Fruit fly (Drosophila melanogaster) whole organism, embryonic: ENCODE results near the gene APC4.

ENCODE experiments used
- Antp ChIP-seq: fragments of 200-800 bp; sonication (Bioruptor generic); optimal IDR thresholded peaks from 3 replicates; lab custom pipeline; 2016; ENCODE audit warnings: missing biosample characterization, missing genetic modification characterization
- BtbVII ChIP-seq: fragments of 200-800 bp; sonication (Bioruptor generic); optimal IDR thresholded peaks from 3 replicates; lab custom pipeline; 2017; ENCODE audit warnings: missing biosample characterization, mild to moderate bottlenecking, missing genetic modification characterization
- C15 ChIP-seq: fragments of 200-800 bp; sonication (Bioruptor generic); IDR thresholded peaks from 3 replicates; pipeline ENCODE4 v1.3.6; 2022; ENCODE audit warnings: missing biosample characterization, missing genetic modification characterization
- CG1024 ChIP-seq: fragments of 200-800 bp; sonication (Bioruptor generic); IDR thresholded peaks from 2 replicates; pipeline ENCODE4 v1.3.6; 2022; ENCODE audit warnings: missing biosample characterization, missing genetic modification characterization
- CG10565 ChIP-seq: fragments of 200-800 bp; sonication (Bioruptor generic); optimal IDR thresholded peaks from 3 replicates; lab custom pipeline; 2016; ENCODE audit warnings: missing biosample characterization, mild to moderate bottlenecking, missing genetic modification characterization
- CG10654 ChIP-seq: fragments of 200-800 bp; sonication (Bioruptor generic); optimal IDR thresholded peaks from 2 replicates; lab custom pipeline; 2016; ENCODE audit warnings: missing biosample characterization, missing genetic modification characterization
- CG12391 ChIP-seq: fragments of 200-800 bp; sonication (Bioruptor generic); optimal IDR thresholded peaks from 3 replicates; lab custom pipeline; 2018; ENCODE audit warnings: missing biosample characterization, mild to moderate bottlenecking, missing genetic modification characterization, moderate library complexity
- CG12659 ChIP-seq: fragments of 200-800 bp; sonication (Bioruptor generic); optimal IDR thresholded peaks from 3 replicates; lab custom pipeline; 2017; ENCODE audit warnings: mild to moderate bottlenecking, missing biosample characterization, missing genetic modification reagents, missing genetic modification characterization
- CG15269 ChIP-seq: fragments of 200-800 bp; sonication (Bioruptor generic); optimal IDR thresholded peaks from 2 replicates; lab custom pipeline; 2018; ENCODE audit warnings: missing biosample characterization, mild to moderate bottlenecking, missing genetic modification characterization, moderate library complexity
- CG1602 ChIP-seq: fragments of 200-800 bp; sonication (Bioruptor generic); optimal IDR thresholded peaks from 3 replicates; lab custom pipeline; 2016; ENCODE audit warnings: missing biosample characterization, missing genetic modification characterization
- CG16813 ChIP-seq: fragments of 200-800 bp; sonication (Bioruptor generic); IDR thresholded peaks from 3 replicates; pipeline ENCODE4 v1.3.6; 2022; ENCODE audit warnings: missing biosample characterization, missing genetic modification characterization; ENCODE audit not compliant: partially characterized antibody
- CG17186 ChIP-seq: fragments of 200-800 bp; sonication (Bioruptor generic); optimal IDR thresholded peaks from 3 replicates; lab custom pipeline; 2017; ENCODE audit warnings: missing biosample characterization, missing genetic modification reagents, missing genetic modification characterization
- CG2129 ChIP-seq: fragments of 200-800 bp; sonication (Bioruptor generic); IDR thresholded peaks from 2 replicates; pipeline ENCODE4 v1.3.6; 2022; ENCODE audit warnings: missing biosample characterization, missing genetic modification characterization; ENCODE audit not compliant: partially characterized antibody
- CG3838 ChIP-seq: fragments of 200-800 bp; sonication (Bioruptor generic); optimal IDR thresholded peaks from 3 replicates; lab custom pipeline; 2016; ENCODE audit warnings: missing biosample characterization, missing genetic modification characterization
- CG4404 ChIP-seq: fragments of 200-800 bp; sonication (Bioruptor generic); IDR thresholded peaks from 2 replicates; pipeline ENCODE4 v1.3.6; 2022; ENCODE audit warnings: missing biosample characterization, missing genetic modification characterization
- CG4730 ChIP-seq: fragments of 200-800 bp; sonication (Bioruptor generic); IDR thresholded peaks from 2 replicates; pipeline ENCODE4 v1.3.6; 2022; ENCODE audit warnings: missing biosample characterization, missing genetic modification characterization
- CG6813 ChIP-seq: fragments of 200-800 bp; sonication (Bioruptor generic); optimal IDR thresholded peaks from 2 replicates; lab custom pipeline; 2017; ENCODE audit warnings: missing biosample characterization, missing genetic modification characterization, mild to moderate bottlenecking, moderate library complexity, missing genetic modification reagents
- CG7357 ChIP-seq: fragments of 200-800 bp; sonication (Bioruptor generic); IDR thresholded peaks from 3 replicates; pipeline ENCODE4 v1.3.6; 2022; ENCODE audit warnings: missing biosample characterization, missing genetic modification characterization
- CG9727 ChIP-seq: fragments of 200-800 bp; sonication (Bioruptor generic); optimal IDR thresholded peaks from 3 replicates; lab custom pipeline; 2017; ENCODE audit warnings: missing biosample characterization, mild to moderate bottlenecking, missing genetic modification characterization
- CkIIα-i1 ChIP-seq: fragments of 200-800 bp; sonication (Bioruptor generic); IDR thresholded peaks from 2 replicates; pipeline ENCODE4 v1.3.6; 2022; ENCODE audit warnings: missing biosample characterization, missing genetic modification characterization
- Dek ChIP-seq: fragments of 200-800 bp; sonication (Bioruptor generic); optimal IDR thresholded peaks from 3 replicates; lab custom pipeline; 2019; ENCODE audit warnings: missing biosample characterization, mild to moderate bottlenecking, missing genetic modification characterization, moderate library complexity
- E2f2 ChIP-seq: fragments of 200-800 bp; sonication (Bioruptor generic); IDR thresholded peaks from 2 replicates; pipeline ENCODE4 v1.3.6; 2022; ENCODE audit warnings: missing biosample characterization, missing genetic modification characterization
- HLH54F ChIP-seq: fragments of 200-800 bp; sonication (Bioruptor generic); optimal IDR thresholded peaks from 3 replicates; lab custom pipeline; 2016; ENCODE audit warnings: missing biosample characterization, missing genetic modification characterization
- Hey ChIP-seq: fragments of 200-800 bp; sonication (Bioruptor generic); optimal IDR thresholded peaks from 3 replicates; lab custom pipeline; 2018; ENCODE audit warnings: missing biosample characterization, mild to moderate bottlenecking, missing genetic modification characterization
- Hr51 ChIP-seq, 2 experiments: fragments of 200-800 bp; sonication (Bioruptor generic); optimal IDR thresholded peaks; 2 replicates in 1 of 2; 3 replicates in 1 of 2; lab custom pipeline; 2016 to 2018; ENCODE audit warnings: missing biosample characterization in 2 of 2, missing genetic modification characterization in 2 of 2, mild to moderate bottlenecking in 1 of 2, moderate library complexity in 1 of 2
- Mrtf ChIP-seq: fragments of 200-800 bp; sonication (Bioruptor generic); IDR thresholded peaks from 3 replicates; pipeline ENCODE4 v1.3.6; 2022; ENCODE audit warnings: missing biosample characterization, missing genetic modification characterization
- Oli ChIP-seq: fragments of 200-800 bp; sonication (Bioruptor generic); optimal IDR thresholded peaks from 2 replicates; lab custom pipeline; 2018; ENCODE audit warnings: missing biosample characterization, mild to moderate bottlenecking, missing genetic modification characterization, moderate library complexity
- Pdp1 ChIP-seq, 2 experiments: fragments of 200-800 bp; sonication (Bioruptor generic); optimal IDR thresholded peaks; 3 replicates each; lab custom pipeline; 2016; ENCODE audit warnings: missing biosample characterization in 2 of 2, missing genetic modification characterization in 2 of 2, mild to moderate bottlenecking in 1 of 2, moderate library complexity in 1 of 2
- Ptx1 ChIP-seq: fragments of 200-800 bp; sonication (Bioruptor generic); IDR thresholded peaks from 2 replicates; pipeline ENCODE4 v1.3.6; 2022; ENCODE audit warnings: missing biosample characterization, missing genetic modification characterization
- Sox102F ChIP-seq: fragments of 200-800 bp; sonication (Bioruptor generic); optimal IDR thresholded peaks from 2 replicates; lab custom pipeline; 2018; ENCODE audit warnings: missing biosample characterization, mild to moderate bottlenecking, missing genetic modification characterization, moderate library complexity
- bcd ChIP-seq: fragments of 200-800 bp; sonication (Bioruptor generic); optimal IDR thresholded peaks from 2 replicates; lab custom pipeline; 2017; ENCODE audit warnings: missing biosample characterization, mild to moderate bottlenecking, missing genetic modification characterization
- bigmax ChIP-seq: fragments of 200-800 bp; sonication (Bioruptor generic); optimal IDR thresholded peaks from 2 replicates; lab custom pipeline; 2018; ENCODE audit warnings: missing biosample characterization, mild to moderate bottlenecking, missing genetic modification characterization
- dati ChIP-seq: fragments of 200-800 bp; sonication (Bioruptor generic); IDR thresholded peaks from 2 replicates; pipeline ENCODE4 v1.3.6; 2022; ENCODE audit warnings: missing biosample characterization, missing genetic modification characterization
- exex ChIP-seq: fragments of 200-800 bp; sonication (Bioruptor generic); optimal IDR thresholded peaks from 4 replicates; lab custom pipeline; 2018; ENCODE audit warnings: missing biosample characterization, mild to moderate bottlenecking, missing genetic modification characterization, moderate library complexity
- fd64A ChIP-seq: fragments of 200-800 bp; sonication (Bioruptor generic); optimal IDR thresholded peaks from 3 replicates; lab custom pipeline; 2018; ENCODE audit warnings: missing biosample characterization, mild to moderate bottlenecking, missing genetic modification characterization
- gsb-n ChIP-seq: fragments of 200-800 bp; sonication (Bioruptor generic); optimal IDR thresholded peaks from 3 replicates; lab custom pipeline; 2018; ENCODE audit warnings: missing biosample characterization, mild to moderate bottlenecking, missing genetic modification characterization
- kay ChIP-seq: fragments of 200-800 bp; sonication (Bioruptor generic); optimal IDR thresholded peaks from 2 replicates; lab custom pipeline; 2016; ENCODE audit warnings: missing biosample characterization, missing genetic modification characterization
- lmd ChIP-seq: fragments of 200-800 bp; sonication (Bioruptor generic); IDR thresholded peaks from 2 replicates; pipeline ENCODE4 v1.3.6; 2022; ENCODE audit warnings: missing biosample characterization, missing genetic modification characterization
- mirr ChIP-seq: fragments of 200-800 bp; sonication (Bioruptor generic); optimal IDR thresholded peaks from 3 replicates; lab custom pipeline; 2018; ENCODE audit warnings: missing biosample characterization, mild to moderate bottlenecking, missing genetic modification characterization
- odd ChIP-seq: fragments of 200-800 bp; sonication (Bioruptor generic); optimal IDR thresholded peaks from 2 replicates; lab custom pipeline; 2017; ENCODE audit warnings: missing biosample characterization, mild to moderate bottlenecking, missing genetic modification characterization
- peb ChIP-seq: fragments of 200-800 bp; sonication (Bioruptor generic); IDR thresholded peaks from 2 replicates; pipeline ENCODE4 v1.3.6; 2022; ENCODE audit warnings: missing biosample characterization, missing genetic modification characterization
- pita ChIP-seq: fragments of 200-800 bp; sonication (Bioruptor generic); optimal IDR thresholded peaks from 2 replicates; lab custom pipeline; 2017; ENCODE audit warnings: missing biosample characterization, mild to moderate bottlenecking, missing genetic modification characterization
- schlank ChIP-seq: fragments of 200-800 bp; sonication (Bioruptor generic); optimal IDR thresholded peaks from 2 replicates; lab custom pipeline; 2018; ENCODE audit warnings: missing biosample characterization, mild to moderate bottlenecking, missing genetic modification characterization
- sens ChIP-seq: fragments of 200-800 bp; sonication (Bioruptor generic); peaks from one replicate; lab custom pipeline; 2016; ENCODE audit warnings: missing biosample characterization, missing genetic modification characterization
- sens-2 ChIP-seq: fragments of 200-800 bp; sonication (Bioruptor generic); IDR thresholded peaks from 2 replicates; pipeline ENCODE4 v1.3.6; 2022; ENCODE audit warnings: missing biosample characterization, missing genetic modification characterization
- sr ChIP-seq: fragments of 200-800 bp; sonication (Bioruptor generic); IDR thresholded peaks from 3 replicates; pipeline ENCODE4 v1.3.6; 2022; ENCODE audit warnings: missing biosample characterization, missing genetic modification characterization
- ssp ChIP-seq: fragments of 200-800 bp; sonication (Bioruptor generic); IDR thresholded peaks from 2 replicates; pipeline ENCODE4 v1.3.6; 2022; ENCODE audit warnings: missing biosample characterization, missing genetic modification characterization
- wek ChIP-seq: fragments of 200-800 bp; sonication (Bioruptor generic); optimal IDR thresholded peaks from 3 replicates; lab custom pipeline; 2018; ENCODE audit warnings: missing biosample characterization, mild to moderate bottlenecking, missing genetic modification characterization, moderate library complexity
- zen ChIP-seq: fragments of 200-800 bp; sonication (Bioruptor generic); optimal IDR thresholded peaks from 3 replicates; lab custom pipeline; 2018; ENCODE audit warnings: missing biosample characterization, mild to moderate bottlenecking, missing genetic modification characterization, moderate library complexity

The APC4 gene

DNA sequence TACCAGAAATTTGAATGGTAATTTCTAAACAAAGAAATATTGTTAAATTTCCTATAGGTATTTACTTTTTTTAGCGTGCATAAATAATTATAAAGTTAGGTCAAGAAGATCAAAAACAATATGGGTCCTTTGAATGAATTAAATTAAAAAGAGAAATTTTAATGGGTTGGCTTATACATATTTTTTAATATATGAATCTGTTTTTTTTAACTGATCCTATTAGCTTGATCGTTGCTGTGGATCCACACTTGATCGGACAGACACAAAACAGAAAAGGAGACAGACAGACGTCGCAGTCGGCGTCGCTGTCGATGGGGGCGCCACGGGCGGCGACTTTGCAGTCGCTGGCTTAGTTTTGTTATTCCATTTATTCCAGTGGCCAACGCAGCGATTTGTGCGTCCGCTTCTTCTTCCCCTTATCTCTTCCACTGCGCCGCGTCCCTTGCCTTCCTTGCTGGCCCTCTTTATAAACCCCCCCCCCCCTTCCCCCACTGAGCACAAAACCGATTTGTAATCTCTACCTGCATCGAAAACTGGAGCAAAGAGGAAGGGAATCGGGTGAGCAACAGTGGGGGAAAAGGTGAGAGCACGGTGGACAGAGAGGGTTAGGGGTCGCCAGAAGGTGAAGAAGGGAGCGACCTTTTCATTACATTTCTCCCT lies 34.9 kb upstream of the APC4 start (continued):
- peak; percentile 26 for TF ChIP-seq CG6813 (GFP tag; lab: Kevin White, UChicago)
- peak; percentile 66 for TF ChIP-seq CG15269 (tag; lab: Kevin White, UChicago)
- peak; percentile 3 for TF ChIP-seq Antp (GFP tag; lab: Kevin White, UChicago)
- TF ChIP-seq Oli, result peak; percentile 82
- 0 out of 3 replicates have a peak, but pooled peaks have one; percentile 10 for TF ChIP-seq CG7357 (GFP tag; lab: Robert Waterston, UW)
- no peak for TF ChIP-seq exex (tag; lab: Kevin White, UChicago)
- TF ChIP-seq lmd (GFP tag; lab: Robert Waterston, UW), result peak; percentile 50; the same call in 1 of the 2 replicates
- no peak for TF ChIP-seq wek (GFP tag; lab: Kevin White, UChicago)
- TF ChIP-seq CG2129, result no peak
- no peak for TF ChIP-seq kay (GFP tag; lab: Kevin White, UChicago)
- TF ChIP-seq CG17186 (GFP tag; lab: Kevin White, UChicago), result no peak
- 0 out of 2 replicates have a peak, but pooled peaks have one; percentile 22 for TF ChIP-seq ssp (GFP tag; lab: Robert Waterston, UW)
- no peak for TF ChIP-seq dati
- TF ChIP-seq odd, result peak; percentile 57
- no peak for TF ChIP-seq CG3838 (GFP tag; lab: Kevin White, UChicago)
- TF ChIP-seq E2f2 (GFP tag; lab: Robert Waterston, UW), result no peak
- peak; percentile 7 for TF ChIP-seq CG10654 (GFP tag; lab: Kevin White, UChicago)
- peak; percentile 45 for TF ChIP-seq zen (tag; lab: Kevin White, UChicago)
- TF ChIP-seq sr (GFP tag; lab: Robert Waterston, UW), result no peak
- peak; percentile 95 for TF ChIP-seq sens (GFP tag; lab: Kevin White, UChicago)
- TF ChIP-seq CG12391, result peak; percentile 82
- TF ChIP-seq BtbVII, result no peak
- TF ChIP-seq gsb-n (tag; lab: Kevin White, UChicago), result peak; percentile 91
- no peak for TF ChIP-seq Hey (tag; lab: Kevin White, UChicago)
- peak; percentile 57 for TF ChIP-seq Ptx1 (GFP tag; lab: Robert Waterston, UW)
- TF ChIP-seq CG10565, result no peak
- TF ChIP-seq C15 (GFP tag; lab: Robert Waterston, UW), result no peak
- TF ChIP-seq CG16813 (GFP tag; lab: Robert Waterston, UW), result no peak
- TF ChIP-seq Pdp1 (GFP tag; optimal IDR thresholded peaks at IDR 0.05; lab: Kevin White, UChicago), result peak in 1 of 2 experiments; percentile 28
- no peak for TF ChIP-seq CG1024 (GFP tag; lab: Robert Waterston, UW)
- TF ChIP-seq CG4730 (GFP tag; lab: Robert Waterston, UW), result no peak
- peak in 1 of 2 experiments; percentile 80 for TF ChIP-seq Hr51 (GFP tag; optimal IDR thresholded peaks at IDR 0.05; lab: Kevin White, UChicago)
- TF ChIP-seq bigmax (GFP tag; lab: Kevin White, UChicago), result no peak
- 0 out of 2 replicates have a peak, but pooled peaks have one; percentile 35 for TF ChIP-seq sens-2
- peak; percentile 45 for TF ChIP-seq CG4404 (GFP tag; lab: Robert Waterston, UW)
- no peak for TF ChIP-seq mirr (GFP tag; lab: Kevin White, UChicago)
- TF ChIP-seq peb, result 0 out of 2 replicates have a peak, but pooled peaks have one; percentile 15
- peak; percentile 67 for TF ChIP-seq CG1602 (GFP tag; lab: Kevin White, UChicago)
- no peak for TF ChIP-seq fd64A (GFP tag; lab: Kevin White, UChicago)
- no peak for TF ChIP-seq HLH54F (GFP tag; lab: Kevin White, UChicago)
- peak; percentile 52 for TF ChIP-seq CG12659
- TF ChIP-seq CG9727 (GFP tag; lab: Kevin White, UChicago), result peak; percentile 70
- TF ChIP-seq Dek (tag; lab: Kevin White, UChicago), result peak; percentile 36
- TF ChIP-seq bcd (GFP tag; lab: Kevin White, UChicago), result peak; percentile 45
- TF ChIP-seq Sox102F (GFP tag; lab: Kevin White, UChicago), result peak; percentile 84
- no peak for TF ChIP-seq CkIIα-i1 (GFP tag; lab: Robert Waterston, UW)
- no peak for TF ChIP-seq pita
- no peak for TF ChIP-seq schlank
- TF ChIP-seq Mrtf (GFP tag; lab: Robert Waterston, UW), result no peak
